Worm (Caenorhabditis elegans) whole organism, early embryonic: ENCODE results near the gene twk-24.

Experiments
- B0310.2 ChIP-seq: sonication (generic microtip); optimal IDR thresholded peaks from 2 replicates; lab custom pipeline; 2016; ENCODE audit warnings: mild to moderate bottlenecking, missing genetic modification characterization, missing compliant biosample characterization
- F13C5.2 ChIP-seq: sonication (generic microtip); optimal IDR thresholded peaks from 2 replicates; lab custom pipeline; 2017; ENCODE audit warnings: mild to moderate bottlenecking, missing genetic modification characterization, inconsistent platforms, missing compliant biosample characterization
- aly-1 ChIP-seq: sonication (generic microtip); optimal IDR thresholded peaks from 2 replicates; lab custom pipeline; 2016; ENCODE audit warnings: missing genetic modification characterization, missing compliant biosample characterization
- ama-1 ChIP-seq: fragments of 150-350 bp; optimal IDR thresholded peaks from 2 replicates; lab custom pipeline; 2014
- ceh-13 ChIP-seq: fragments of 200-800 bp; sonication (Bioruptor generic); optimal IDR thresholded peaks from 2 replicates; lab custom pipeline; 2018; ENCODE audit warnings: mild to moderate bottlenecking, missing genetic modification characterization, missing compliant biosample characterization
- ceh-36 ChIP-seq: sonication (generic microtip); optimal IDR thresholded peaks from 2 replicates; lab custom pipeline; 2016; ENCODE audit warnings: missing genetic modification characterization, inconsistent platforms, missing compliant biosample characterization
- ets-7 ChIP-seq: sonication (generic microtip); optimal IDR thresholded peaks from 2 replicates; lab custom pipeline; 2016; ENCODE audit warnings: missing genotype, missing genetic modification characterization, missing compliant biosample characterization
- flt-1 ChIP-seq: fragments of 200-800 bp; sonication (Bioruptor generic); IDR thresholded peaks from 2 replicates; pipeline ENCODE4 v1.3.6; 2022; ENCODE audit warnings: missing genetic modification characterization, missing compliant biosample characterization
- hmbx-1 ChIP-seq: sonication (generic microtip); optimal IDR thresholded peaks from 2 replicates; lab custom pipeline; 2016; ENCODE audit warnings: mild to moderate bottlenecking, missing genetic modification characterization, missing compliant biosample characterization
- hmg-4 ChIP-seq: fragments of 200-800 bp; sonication (Bioruptor generic); optimal IDR thresholded peaks from 2 replicates; lab custom pipeline; 2018; ENCODE audit warnings: mild to moderate bottlenecking, missing genetic modification characterization, missing compliant biosample characterization
- hnd-1 ChIP-seq: sonication (generic microtip); optimal IDR thresholded peaks from 2 replicates; lab custom pipeline; 2016; ENCODE audit warnings: missing genetic modification characterization, missing compliant biosample characterization
- pes-1 ChIP-seq: fragments of 200-800 bp; sonication (Bioruptor generic); IDR thresholded peaks from 2 replicates; pipeline ENCODE4 v1.3.6; 2022; ENCODE audit warnings: missing genetic modification reagents, missing genetic modification characterization, missing compliant biosample characterization
- scrt-1 ChIP-seq: fragments of 200-800 bp; sonication (Bioruptor generic); IDR thresholded peaks from 2 replicates; pipeline ENCODE4 v1.3.6; 2022; ENCODE audit warnings: missing genetic modification characterization, missing compliant biosample characterization
- sea-1 ChIP-seq: fragments of 200-800 bp; sonication (Bioruptor generic); conservative IDR thresholded peaks from 2 replicates; pipeline ENCODE4 v1.3.6; 2022; ENCODE audit warnings: missing genetic modification characterization, missing compliant biosample characterization
- tbx-11 ChIP-seq: fragments of 200-800 bp; sonication (Bioruptor generic); IDR thresholded peaks from 2 replicates; pipeline ENCODE4 v1.3.6; 2022; ENCODE audit warnings: missing genetic modification characterization, missing compliant biosample characterization
- tbx-37 ChIP-seq: fragments of 200-800 bp; sonication (Bioruptor generic); conservative IDR thresholded peaks from 2 replicates; pipeline ENCODE4 v1.3.6; 2022; ENCODE audit warnings: missing genetic modification reagents, missing genetic modification characterization, missing compliant biosample characterization
- tra-4 ChIP-seq: sonication (generic microtip); optimal IDR thresholded peaks from 2 replicates; lab custom pipeline; 2017; ENCODE audit warnings: missing genetic modification characterization, missing compliant biosample characterization

Gene twk-24

DNA sequence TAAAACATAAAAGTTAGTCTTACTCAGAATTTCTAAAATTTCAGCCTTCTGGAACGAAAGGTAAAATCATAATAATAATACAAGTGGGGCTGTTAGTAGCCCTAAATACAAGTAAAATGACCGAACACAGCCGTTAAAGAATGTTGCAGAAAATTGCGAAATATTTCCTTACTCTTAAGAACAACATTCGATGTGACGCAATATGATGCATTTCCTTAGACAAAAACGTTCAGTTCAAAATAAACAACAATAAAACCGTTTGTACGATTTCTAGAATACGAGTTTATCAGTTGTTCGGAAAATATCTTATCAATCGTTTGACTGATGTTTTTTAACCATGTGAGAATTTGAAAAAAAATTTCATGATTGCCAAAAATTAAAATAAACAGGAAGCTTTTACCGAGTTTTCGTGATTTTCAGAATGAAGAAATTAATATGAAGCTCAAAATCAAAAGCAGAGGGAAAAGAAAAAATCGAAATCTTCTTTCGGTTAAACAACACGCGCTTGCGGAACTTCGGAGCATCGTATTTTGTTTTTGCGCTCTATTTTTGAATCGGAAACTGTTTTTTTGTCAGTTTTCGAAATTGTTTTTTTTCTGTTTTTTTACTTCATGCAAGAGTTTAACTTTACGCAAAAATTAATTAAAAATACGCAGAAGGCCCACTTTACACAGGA is 23.2 kb downstream of the twk-24 start:
- TF ChIP-seq B0310.2 (tag; lab: Kevin White, UChicago) (no peak), tra-4 (tag; lab: Kevin White, UChicago) (no peak), pes-1 (GFP tag; lab: Robert Waterston, UW) (no peak), flt-1 (GFP tag; lab: Robert Waterston, UW) (no peak), ama-1 (no peak), tbx-37 (GFP tag; lab: Robert Waterston, UW) (no peak), scrt-1 (no peak), F13C5.2 (tag; lab: Kevin White, UChicago) (no peak), ceh-36 (no peak), hnd-1 (tag; lab: Kevin White, UChicago) (no peak), ceh-13 (GFP tag; lab: Kevin White, UChicago) (no peak), aly-1 (no peak), ets-7 (no peak), tbx-11 (GFP tag; lab: Robert Waterston, UW) (no peak), hmg-4 (no peak), sea-1 (no peak)

DNA sequence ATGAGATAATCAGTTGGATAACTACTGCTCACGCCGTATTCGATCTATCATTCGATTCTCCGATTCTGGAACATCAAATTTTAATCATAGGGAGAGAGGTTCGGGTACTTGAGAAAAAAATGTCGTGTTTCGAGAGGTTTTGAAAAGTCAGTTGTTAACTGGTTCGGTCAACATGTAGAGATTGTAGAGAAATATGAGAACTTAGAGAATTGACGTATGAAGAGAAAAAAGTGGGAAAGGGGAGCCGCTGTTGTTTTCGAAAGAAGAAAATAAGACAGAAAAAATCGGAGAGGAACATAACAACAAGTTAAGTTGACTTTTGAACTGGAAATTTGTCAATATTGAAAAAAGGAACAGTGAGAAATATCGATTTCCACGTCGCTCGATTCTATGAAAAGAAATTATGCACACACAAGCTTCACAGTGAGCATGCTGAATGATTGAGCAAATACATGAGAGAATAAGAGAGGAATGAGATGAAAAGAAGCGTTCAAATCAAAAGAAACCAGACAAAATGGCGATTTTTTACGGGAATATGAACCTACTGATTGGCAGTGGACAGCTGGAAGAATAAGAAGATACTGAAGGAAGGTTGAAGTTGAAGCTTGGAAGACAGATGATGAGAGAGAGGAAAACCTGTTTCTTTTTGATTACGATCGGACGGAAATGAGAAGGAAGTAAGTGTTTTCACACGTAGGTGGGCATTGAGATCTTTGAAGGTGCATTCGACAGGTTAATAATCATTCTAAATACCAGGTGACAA is 24.0 kb downstream of the twk-24 start, which contains the start of the genes T04H1.13, slfl-5 and rad-50:
T04H1.13 (minus strand) TSS at position 51 of the 763 bp plus-strand sequence.
slfl-5 (minus strand) TSS at position 65 of the 763 bp plus-strand sequence.
rad-50 (plus strand) TSS at position 667 of the 763 bp plus-strand sequence.
- TF ChIP-seq ets-7 = no peak
- no peak for TF ChIP-seq flt-1 (GFP tag; lab: Robert Waterston, UW)
- TF ChIP-seq tra-4 (tag; lab: Kevin White, UChicago) = no peak
- TF ChIP-seq B0310.2 (tag; lab: Kevin White, UChicago) = no peak
- TF ChIP-seq hmbx-1 (tag; lab: Kevin White, UChicago) = no peak
- no peak for TF ChIP-seq pes-1 (GFP tag; lab: Robert Waterston, UW)
- no peak for TF ChIP-seq aly-1
- TF ChIP-seq tbx-11 (GFP tag; lab: Robert Waterston, UW) = no peak
- no peak for TF ChIP-seq tbx-37 (GFP tag; lab: Robert Waterston, UW)

DNA sequence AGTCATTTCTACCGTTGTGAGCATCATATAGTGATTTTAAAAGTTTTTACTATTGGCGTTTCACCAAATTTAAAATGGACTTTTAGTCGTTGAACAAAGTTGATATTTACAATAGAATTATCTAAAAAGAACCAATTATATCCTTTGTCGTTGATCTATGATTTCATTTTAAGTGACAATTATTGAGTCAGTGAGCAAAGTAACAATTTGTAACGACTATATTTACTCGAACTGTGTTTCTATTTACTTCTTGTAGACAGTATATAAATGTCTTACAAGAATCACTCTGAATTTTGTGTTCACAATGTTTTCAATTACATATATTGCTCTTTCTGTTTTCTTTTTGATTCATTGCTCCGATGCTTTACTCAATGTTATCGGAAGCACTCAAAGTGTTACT is 28.0 kb downstream of the twk-24 start, which contains the start of gene ttr-22:
ttr-22 (plus strand) TSS at position 301 of the 400 bp plus-strand sequence.
- no peak for TF ChIP-seq hmg-4
- no peak for TF ChIP-seq ets-7
- no peak for TF ChIP-seq aly-1
- TF ChIP-seq ceh-13 (GFP tag; lab: Kevin White, UChicago) = no peak
- no peak for TF ChIP-seq sea-1
- TF ChIP-seq hmbx-1 (tag; lab: Kevin White, UChicago) = no peak
- TF ChIP-seq tbx-11 (GFP tag; lab: Robert Waterston, UW) = no peak
- TF ChIP-seq pes-1 (GFP tag; lab: Robert Waterston, UW) = no peak

DNA sequence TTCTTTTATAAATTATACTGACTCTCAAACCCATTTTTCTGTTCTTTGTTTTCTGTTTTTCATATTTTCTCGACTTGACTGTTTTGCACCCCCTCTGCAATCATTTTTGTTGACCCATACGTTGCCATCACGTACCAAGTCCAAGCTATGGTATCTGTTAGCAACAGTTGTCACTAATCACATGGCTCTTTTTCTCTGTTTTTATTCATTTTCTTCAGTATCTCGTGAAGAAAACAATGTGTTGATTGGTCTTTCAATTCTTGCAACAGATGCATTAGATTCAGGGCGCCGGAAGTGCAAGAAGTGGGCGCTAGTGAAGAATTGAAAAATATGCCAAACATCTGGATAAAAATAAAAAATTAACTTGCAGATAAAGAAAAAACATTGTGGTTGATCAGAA is 33.6 kb downstream of the twk-24 start:
- TF ChIP-seq B0310.2 (tag; lab: Kevin White, UChicago) = no peak

DNA sequence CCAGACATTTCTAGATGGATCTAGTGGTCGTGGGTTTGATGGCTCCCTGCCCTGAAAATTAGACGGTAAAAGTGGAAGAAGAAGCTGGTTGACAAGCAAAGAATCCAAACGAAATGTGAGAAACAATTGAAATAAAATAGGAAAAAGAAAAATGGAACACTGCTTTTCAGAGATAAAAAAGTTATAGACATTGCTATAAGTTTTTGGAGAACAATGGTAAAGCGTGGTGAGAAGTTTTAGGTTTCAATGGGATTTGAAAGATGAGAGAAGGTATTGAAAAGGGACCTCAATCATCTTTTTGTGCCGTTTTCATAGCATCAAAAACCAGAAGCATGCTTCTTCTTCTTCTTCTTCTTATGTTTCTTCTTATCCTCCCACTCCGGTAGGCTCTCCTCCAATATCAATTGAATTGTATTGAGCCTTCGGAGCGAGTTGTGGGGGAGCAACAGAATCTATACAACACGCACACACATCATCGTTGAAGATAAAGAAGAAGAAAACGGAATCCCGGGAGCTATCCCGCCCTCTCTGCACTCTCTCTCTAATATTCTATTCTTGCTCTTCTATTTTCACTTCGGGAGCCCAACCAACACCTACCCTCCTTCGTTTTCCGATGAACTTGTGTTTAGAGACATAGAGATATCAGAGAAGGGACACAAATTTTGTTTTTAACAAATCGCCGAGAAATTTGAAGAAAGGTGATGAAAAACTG is 34.7 kb downstream of the twk-24 start, which contains the start of gene myo-3:
myo-3 (minus strand) TSS at position 51 of the 712 bp plus-strand sequence.
- no peak for TF ChIP-seq ets-7
- no peak for TF ChIP-seq scrt-1
- no peak for TF ChIP-seq ama-1
- no peak for TF ChIP-seq aly-1
- TF ChIP-seq ceh-13 (GFP tag; lab: Kevin White, UChicago) = no peak
- TF ChIP-seq hmbx-1 (tag; lab: Kevin White, UChicago) = no peak
- TF ChIP-seq F13C5.2 (tag; lab: Kevin White, UChicago) = no peak
- TF ChIP-seq flt-1 (GFP tag; lab: Robert Waterston, UW) = no peak

DNA sequence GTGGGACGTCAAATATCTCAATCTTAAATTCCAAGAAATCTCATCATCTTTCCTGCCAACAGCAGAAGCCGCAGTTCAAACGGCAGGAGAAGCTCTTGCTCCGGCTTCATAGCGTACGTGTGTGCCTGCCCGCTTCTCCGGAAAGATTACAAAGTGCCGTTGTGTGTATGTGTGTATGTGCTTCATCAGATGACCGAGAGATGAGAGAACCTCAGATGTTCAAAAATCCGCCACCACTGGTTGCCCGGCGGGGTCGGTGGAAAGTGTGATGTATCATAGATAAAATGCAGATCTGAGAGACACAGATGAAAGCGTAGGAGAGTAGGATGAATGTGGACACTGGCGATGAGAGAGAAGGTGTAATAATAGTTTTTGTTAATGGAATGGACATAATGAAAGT is 35.7 kb downstream of the twk-24 start:
- no peak for TF ChIP-seq hmbx-1 (tag; lab: Kevin White, UChicago)
- no peak for TF ChIP-seq F13C5.2 (tag; lab: Kevin White, UChicago)
- no peak for TF ChIP-seq flt-1 (GFP tag; lab: Robert Waterston, UW)
- no peak for TF ChIP-seq ama-1
- no peak for TF ChIP-seq tra-4 (tag; lab: Kevin White, UChicago)
- no peak for TF ChIP-seq pes-1 (GFP tag; lab: Robert Waterston, UW)
- TF ChIP-seq B0310.2 (tag; lab: Kevin White, UChicago) = no peak
- TF ChIP-seq ets-7 = no peak
- no peak for TF ChIP-seq sea-1
- TF ChIP-seq scrt-1 = no peak
- no peak for TF ChIP-seq hmg-4
- TF ChIP-seq hnd-1 (tag; lab: Kevin White, UChicago) = no peak
- no peak for TF ChIP-seq ceh-13 (GFP tag; lab: Kevin White, UChicago)
- no peak for TF ChIP-seq ceh-36
- no peak for TF ChIP-seq tbx-37 (GFP tag; lab: Robert Waterston, UW)
- no peak for TF ChIP-seq tbx-11 (GFP tag; lab: Robert Waterston, UW)
- no peak for TF ChIP-seq aly-1
